Worm (Caenorhabditis elegans) whole organism, L3 larva: ENCODE data around the gene F59A6.2.
A peak's percentile ranks its signal among the peaks of the same experiment; 100 is the strongest.

Source experiments
- R02D3.7 ChIP-seq: fragments of 150-350 bp; optimal IDR thresholded peaks from 2 replicates; lab custom pipeline; 2014; ENCODE audit warnings: missing biosample characterization, missing genetic modification characterization
- ZK546.5 ChIP-seq: sonication (generic microtip); optimal IDR thresholded peaks from 2 replicates; lab custom pipeline; 2017; ENCODE audit warnings: missing biosample characterization, missing genetic modification characterization
- aly-2 ChIP-seq: fragments of 150-350 bp; optimal IDR thresholded peaks from 2 replicates; lab custom pipeline; 2014; ENCODE audit warnings: missing biosample characterization, missing genetic modification characterization
- ama-1 ChIP-seq: fragments of 150-350 bp; optimal IDR thresholded peaks from 2 replicates; lab custom pipeline; 2018
- ceh-16 ChIP-seq: sonication (generic microtip); optimal IDR thresholded peaks from 2 replicates; lab custom pipeline; 2017; ENCODE audit warnings: missing biosample characterization, missing genetic modification characterization
- ceh-28 ChIP-seq: fragments of 150-350 bp; optimal IDR thresholded peaks from 2 replicates; lab custom pipeline; 2014; ENCODE audit warnings: missing biosample characterization, missing genetic modification reagents, missing genetic modification characterization
- daf-12 ChIP-seq: fragments of 150-350 bp; optimal IDR thresholded peaks from 2 replicates; lab custom pipeline; 2014; ENCODE audit warnings: missing biosample characterization, missing genetic modification reagents, missing genetic modification characterization
- egl-27 ChIP-seq: sonication (generic microtip); optimal IDR thresholded peaks from 4 replicates; lab custom pipeline; 2017; ENCODE audit warnings: missing biosample characterization, missing genetic modification reagents, missing genetic modification characterization
- egl-5 ChIP-seq: fragments of 150-350 bp; optimal IDR thresholded peaks from 2 replicates; lab custom pipeline; 2017; ENCODE audit warnings: missing biosample characterization, missing genetic modification reagents, missing genetic modification characterization, inconsistent platforms
- elt-1 ChIP-seq: fragments of 150-350 bp; optimal IDR thresholded peaks from 2 replicates; lab custom pipeline; 2014; ENCODE audit warnings: missing biosample characterization, missing genetic modification characterization
- elt-2 ChIP-seq: sonication (generic microtip); optimal IDR thresholded peaks from 2 replicates; lab custom pipeline; 2016; ENCODE audit warnings: missing genetic modification reagents, mild to moderate bottlenecking, missing genetic modification characterization, missing compliant biosample characterization
- eor-1 ChIP-seq, 2 experiments: fragments of 150-350 bp; optimal IDR thresholded peaks; 2 replicates each; lab custom pipeline; 2014 to 2018; ENCODE audit warnings: missing biosample characterization in 2 of 2, missing genetic modification characterization in 2 of 2
- fkh-10 ChIP-seq: sonication (generic microtip); optimal IDR thresholded peaks from 2 replicates; lab custom pipeline; 2017; ENCODE audit warnings: missing biosample characterization, missing genetic modification reagents, missing genetic modification characterization
- fkh-2 ChIP-seq: fragments of 150-350 bp; optimal IDR thresholded peaks from 2 replicates; lab custom pipeline; 2014; ENCODE audit warnings: missing biosample characterization, missing genetic modification reagents, missing genetic modification characterization
- fos-1 ChIP-seq: fragments of 150-350 bp; optimal IDR thresholded peaks from 2 replicates; lab custom pipeline; 2014; ENCODE audit warnings: missing biosample characterization, missing genetic modification characterization
- hmg-11 ChIP-seq: sonication (generic microtip); optimal IDR thresholded peaks from 2 replicates; lab custom pipeline; 2016; ENCODE audit warnings: missing genetic modification characterization, missing compliant biosample characterization
- jun-1 ChIP-seq: fragments of 150-350 bp; optimal IDR thresholded peaks from 2 replicates; lab custom pipeline; 2014; ENCODE audit warnings: missing biosample characterization, missing genetic modification reagents, missing genetic modification characterization
- lin-15B ChIP-seq: fragments of 150-350 bp; optimal IDR thresholded peaks from 2 replicates; lab custom pipeline; 2014; ENCODE audit warnings: missing biosample characterization, missing genetic modification characterization
- lin-39 ChIP-seq: fragments of 150-350 bp; optimal IDR thresholded peaks from 2 replicates; lab custom pipeline; 2018; ENCODE audit warnings: missing biosample characterization, missing genetic modification reagents, missing genetic modification characterization
- lsy-12 ChIP-seq: sonication (generic microtip); optimal IDR thresholded peaks from 2 replicates; lab custom pipeline; 2016; ENCODE audit warnings: mild to moderate bottlenecking, missing genetic modification characterization, missing compliant biosample characterization
- nfya-1 ChIP-seq: sonication (generic microtip); optimal IDR thresholded peaks from 2 replicates; lab custom pipeline; 2017; ENCODE audit warnings: missing genetic modification characterization, mild to moderate bottlenecking, missing compliant biosample characterization, antibody characterized with exemption, moderate library complexity; ENCODE audit not compliant: insufficient read depth
- nhr-11 ChIP-seq: fragments of 150-350 bp; optimal IDR thresholded peaks from 2 replicates; lab custom pipeline; 2014; ENCODE audit warnings: missing biosample characterization, missing genetic modification characterization
- nhr-12 ChIP-seq: fragments of 150-350 bp; optimal IDR thresholded peaks from 2 replicates; lab custom pipeline; 2014; ENCODE audit warnings: missing biosample characterization, missing genetic modification characterization
- nhr-23 ChIP-seq: fragments of 150-350 bp; optimal IDR thresholded peaks from 2 replicates; lab custom pipeline; 2014; ENCODE audit warnings: missing biosample characterization, missing genetic modification reagents, missing genetic modification characterization
- nhr-237 ChIP-seq: fragments of 150-350 bp; optimal IDR thresholded peaks from 2 replicates; lab custom pipeline; 2014; ENCODE audit warnings: missing biosample characterization, missing genetic modification characterization
- nhr-25 ChIP-seq: sonication (generic microtip); optimal IDR thresholded peaks from 2 replicates; lab custom pipeline; 2017; ENCODE audit warnings: missing biosample characterization, missing genetic modification characterization
- nhr-28 ChIP-seq: fragments of 150-350 bp; optimal IDR thresholded peaks from 2 replicates; lab custom pipeline; 2014; ENCODE audit warnings: missing biosample characterization, missing genetic modification characterization
- nhr-43 ChIP-seq: sonication (generic microtip); optimal IDR thresholded peaks from 2 replicates; lab custom pipeline; 2016; ENCODE audit warnings: mild to moderate bottlenecking, missing genetic modification characterization, missing compliant biosample characterization; ENCODE audit not compliant: poor library complexity, severe bottlenecking
- nhr-67 ChIP-seq: fragments of 150-350 bp; optimal IDR thresholded peaks from 2 replicates; lab custom pipeline; 2014; ENCODE audit warnings: missing biosample characterization, missing genetic modification characterization
- nhr-76 ChIP-seq: fragments of 150-350 bp; sonication (generic microtip); optimal IDR thresholded peaks from 5 replicates; lab custom pipeline; 2014; ENCODE audit warnings: missing biosample characterization, missing genetic modification characterization
- nhr-77 ChIP-seq: fragments of 150-350 bp; optimal IDR thresholded peaks from 2 replicates; lab custom pipeline; 2014; ENCODE audit warnings: missing biosample characterization, missing genetic modification characterization
- pha-4 ChIP-seq: fragments of 150-350 bp; optimal IDR thresholded peaks from 2 replicates; lab custom pipeline; 2014; ENCODE audit warnings: missing biosample characterization, missing genetic modification reagents, missing genetic modification characterization
- pqm-1 ChIP-seq: fragments of 150-350 bp; optimal IDR thresholded peaks from 2 replicates; lab custom pipeline; 2017; ENCODE audit warnings: missing biosample characterization, missing genetic modification characterization, inconsistent platforms
- skn-1 ChIP-seq: fragments of 150-350 bp; optimal IDR thresholded peaks from 2 replicates; lab custom pipeline; 2014; ENCODE audit warnings: missing biosample characterization, missing genetic modification characterization
- tbx-2 ChIP-seq: sonication (generic microtip); optimal IDR thresholded peaks from 2 replicates; lab custom pipeline; 2016; ENCODE audit warnings: mild to moderate bottlenecking, missing genetic modification characterization, missing compliant biosample characterization
- unc-39 ChIP-seq: sonication (generic microtip); optimal IDR thresholded peaks from 4 replicates; lab custom pipeline; 2017; ENCODE audit warnings: missing biosample characterization, missing genetic modification characterization
- unc-62 ChIP-seq: fragments of 150-350 bp; sonication (generic microtip); optimal IDR thresholded peaks from 4 replicates; lab custom pipeline; 2014; ENCODE audit warnings: missing biosample characterization, missing genetic modification reagents, missing genetic modification characterization
- zag-1 ChIP-seq: fragments of 150-350 bp; optimal IDR thresholded peaks from 2 replicates; lab custom pipeline; 2014; ENCODE audit warnings: missing biosample characterization, missing genetic modification characterization
- ztf-11 ChIP-seq: fragments of 150-350 bp; optimal IDR thresholded peaks from 2 replicates; lab custom pipeline; 2014; ENCODE audit warnings: missing biosample characterization, missing genetic modification characterization
- ztf-4 ChIP-seq: fragments of 150-350 bp; optimal IDR thresholded peaks from 2 replicates; lab custom pipeline; 2014; ENCODE audit warnings: missing biosample characterization, missing genetic modification characterization

F59A6.2 gene

ce11 chrII:5039912-5040311 lies 25.4 kb downstream of the F59A6.2 start, which contains the start of gene golg-2:
golg-2 (minus strand) TSS chrII:5040091.
- no peak for TF ChIP-seq aly-2 (tag; lab: Kevin White, UChicago)
- TF ChIP-seq zag-1 (tag; lab: Kevin White, UChicago) = no peak
- TF ChIP-seq pqm-1 (tag; lab: Kevin White, UChicago) = no peak
- TF ChIP-seq pha-4 = peak; percentile 37
- peak; percentile 47 for TF ChIP-seq ama-1
- peak; percentile 20 for TF ChIP-seq hmg-11
- peak; percentile 17 for TF ChIP-seq nfya-1
- TF ChIP-seq elt-2 = peak; percentile 48

ce11 chrII:5040631-5041156 lies 26.2 kb downstream of the F59A6.2 start, which contains the start of gene F33G12.7:
F33G12.7 (minus strand) TSS chrII:5040681.
- peak; percentile 5 for TF ChIP-seq pha-4
- TF ChIP-seq nhr-25 = no peak

DNA sequence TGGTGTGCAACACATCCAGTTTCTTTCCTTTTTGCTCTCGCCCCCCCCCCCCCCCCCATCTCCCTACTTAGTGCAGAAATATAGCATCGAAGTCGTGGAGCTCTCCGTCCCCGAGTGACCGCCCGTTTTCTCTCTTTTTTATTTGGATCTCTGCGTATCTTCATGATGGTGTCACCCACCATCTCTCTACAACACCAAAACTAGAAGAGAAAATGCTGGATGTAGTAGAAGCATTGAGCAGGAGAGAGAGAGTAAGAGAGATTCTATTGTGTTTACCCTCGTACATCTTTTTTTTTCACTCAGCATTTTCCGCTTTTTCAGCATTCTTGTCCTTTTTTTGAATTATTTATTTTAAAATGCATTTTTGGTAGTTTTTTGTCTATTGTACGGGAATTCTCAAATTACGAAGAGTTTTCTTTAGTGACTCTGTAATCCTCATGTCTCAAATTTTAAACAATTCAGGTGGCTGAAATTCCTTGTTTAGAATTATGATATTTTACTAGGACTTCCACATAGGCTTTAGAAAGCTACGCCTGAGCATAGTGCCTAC lies 28.0 kb downstream of the F59A6.2 start:
- TF ChIP-seq fkh-2 (tag; lab: Kevin White, UChicago) (no peak), lin-39 (tag; lab: Kevin White, UChicago) (peak; percentile 23), hmg-11 (peak; percentile 55), lin-15B (tag; lab: Kevin White, UChicago) (peak; percentile 23), ztf-4 (tag; lab: Kevin White, UChicago) (no peak), pha-4 (no peak), nfya-1 (peak; percentile 52), nhr-11 (no peak), nhr-76 (tag; lab: Kevin White, UChicago) (no peak)

DNA sequence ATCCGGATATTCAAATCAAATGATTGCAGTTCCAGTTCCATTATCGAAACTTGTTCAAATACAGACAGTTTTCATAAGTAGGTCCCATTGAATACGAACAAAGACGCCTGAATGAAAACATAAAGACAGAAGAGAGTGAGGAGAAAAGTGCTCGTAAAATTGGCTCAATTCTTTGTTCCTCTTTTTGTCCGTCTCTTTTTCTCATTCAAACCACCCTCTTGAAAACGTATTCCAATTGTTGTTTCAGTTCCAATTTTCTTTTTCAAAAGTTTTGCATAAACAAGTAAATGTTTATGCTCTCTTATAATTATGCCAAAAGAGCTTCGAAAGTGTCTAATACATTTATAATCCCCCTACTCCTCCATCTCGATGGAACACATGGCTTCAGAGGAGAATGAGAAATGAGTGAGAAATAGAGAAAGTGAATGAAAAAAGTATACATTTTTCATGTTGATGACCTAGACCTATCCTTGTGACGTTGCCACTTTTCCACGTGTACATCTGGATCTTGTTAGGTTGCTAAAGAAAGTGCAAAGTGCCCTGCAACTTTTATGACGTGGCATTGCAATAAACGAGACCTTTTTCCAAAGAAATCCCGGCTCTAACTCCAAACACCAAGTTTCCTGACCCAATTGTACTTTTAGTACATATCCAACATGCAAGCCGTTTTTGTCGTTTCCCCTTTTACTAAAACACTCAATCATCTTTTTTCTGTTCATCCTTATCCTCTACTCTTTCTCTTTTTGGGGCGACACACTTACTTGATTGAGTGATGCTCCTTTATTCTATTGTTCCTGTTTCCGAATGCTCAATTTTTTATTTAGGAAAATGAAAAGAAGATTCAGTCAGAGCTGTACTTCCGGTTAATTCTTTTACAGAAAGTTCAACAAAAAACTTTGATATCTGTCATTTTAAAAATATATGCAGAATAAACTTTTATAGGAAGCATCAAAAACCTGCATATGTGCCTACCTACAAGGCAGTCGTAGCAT lies 32.0 kb downstream of the F59A6.2 start:
- TF ChIP-seq lin-39 (tag; lab: Kevin White, UChicago) (no peak), egl-5 (tag; lab: Kevin White, UChicago) (peak; percentile 3), elt-1 (tag; lab: Kevin White, UChicago) (no peak), eor-1 (tag; optimal IDR thresholded peaks at IDR 0.05; lab: Kevin White, UChicago) (no peak), egl-27 (tag; lab: Kevin White, UChicago) (no peak), pqm-1 (tag; lab: Kevin White, UChicago) (no peak), nhr-67 (no peak), nhr-77 (tag; lab: Kevin White, UChicago) (no peak), nfya-1 (peak; percentile 4), fkh-10 (GFP tag; lab: Kevin White, UChicago) (peak; percentile 90), nhr-237 (tag; lab: Kevin White, UChicago) (no peak), fkh-2 (tag; lab: Kevin White, UChicago) (peak; percentile 84), unc-39 (tag; lab: Kevin White, UChicago) (no peak), hmg-11 (peak; percentile 9), unc-62 (peak; percentile 3), nhr-23 (tag; lab: Kevin White, UChicago) (no peak)

DNA sequence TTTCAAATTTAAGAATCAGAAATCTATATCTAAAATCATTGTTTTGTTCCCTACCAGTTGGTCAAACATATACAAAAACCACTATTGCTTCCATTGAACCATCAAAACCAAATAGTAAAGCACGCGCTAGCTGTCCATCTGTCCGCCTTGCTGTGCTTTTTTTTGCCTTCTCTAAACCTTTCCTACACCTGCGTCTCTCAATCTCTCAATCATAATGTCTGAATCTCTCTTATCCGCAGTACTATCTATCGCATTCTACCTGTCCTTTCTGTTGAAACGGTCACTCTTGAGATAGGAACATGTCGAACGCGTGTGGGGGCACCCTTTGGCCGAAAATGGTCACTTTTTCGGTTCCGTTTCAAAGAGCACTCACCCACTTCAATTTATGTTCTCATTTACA lies 32.8 kb downstream of the F59A6.2 start:
- no peak for TF ChIP-seq egl-27 (tag; lab: Kevin White, UChicago)
- TF ChIP-seq ama-1 = no peak
- TF ChIP-seq pqm-1 (tag; lab: Kevin White, UChicago) = no peak
- TF ChIP-seq nhr-77 (tag; lab: Kevin White, UChicago) = no peak
- TF ChIP-seq ceh-16 = no peak
- no peak for TF ChIP-seq R02D3.7
- no peak for TF ChIP-seq lsy-12 (tag; lab: Kevin White, UChicago)
- no peak for TF ChIP-seq nhr-43 (tag; lab: Kevin White, UChicago)
- TF ChIP-seq nhr-11 = no peak
- TF ChIP-seq ztf-4 (tag; lab: Kevin White, UChicago) = no peak
- peak; percentile 13 for TF ChIP-seq egl-5 (tag; lab: Kevin White, UChicago)
- no peak for TF ChIP-seq jun-1 (tag; lab: Kevin White, UChicago)
- peak; percentile 4 for TF ChIP-seq nfya-1
- TF ChIP-seq unc-39 (tag; lab: Kevin White, UChicago) = no peak
- TF ChIP-seq unc-62 = no peak
- TF ChIP-seq pha-4 = peak; percentile 37
- no peak for TF ChIP-seq lin-39 (tag; lab: Kevin White, UChicago)
- no peak for TF ChIP-seq daf-12
- no peak for TF ChIP-seq ztf-11 (tag; lab: Kevin White, UChicago)
- TF ChIP-seq nhr-67 = no peak
- TF ChIP-seq tbx-2 = no peak
- no peak for TF ChIP-seq nhr-28 (tag; lab: Kevin White, UChicago)
- no peak for TF ChIP-seq ceh-28
- no peak for TF ChIP-seq fkh-2 (tag; lab: Kevin White, UChicago)
- peak; percentile 36 for TF ChIP-seq nhr-23 (tag; lab: Kevin White, UChicago)
- TF ChIP-seq nhr-12 (tag; lab: Kevin White, UChicago) = no peak
- no peak for TF ChIP-seq fos-1 (tag; lab: Kevin White, UChicago)
- no peak for TF ChIP-seq skn-1 (tag; lab: Kevin White, UChicago)
- no peak for TF ChIP-seq nhr-76 (tag; lab: Kevin White, UChicago)
- TF ChIP-seq ZK546.5 (tag; lab: Kevin White, UChicago) = no peak
